Fruit fly (Drosophila melanogaster): ENCODE results near the gene CG9926.

dm6 chr3R:13914760-13915417, 36.0 kb downstream of the CG9926 start:
- no peak for TF ChIP-seq CG12605 (GFP tag; IDR thresholded peaks at IDR 0.05)
- TF ChIP-seq Ets98B (GFP tag; IDR thresholded peaks at IDR 0.05), result no peak
- TF ChIP-seq CG17806 (tag; optimal IDR thresholded peaks at IDR 0.05), result no peak
- no peak for TF ChIP-seq D1 (tag; optimal IDR thresholded peaks at IDR 0.05)
- no peak for TF ChIP-seq EcR (GFP tag; optimal IDR thresholded peaks at IDR 0.05)
- TF ChIP-seq CG15710 (tag; optimal IDR thresholded peaks at IDR 0.05), result no peak
- no peak for TF ChIP-seq CG14655 (GFP tag; optimal IDR thresholded peaks at IDR 0.05)
- TF ChIP-seq CG34367 (tag; optimal IDR thresholded peaks at IDR 0.05), result no peak
- no peak for TF ChIP-seq Pif1A (GFP tag; optimal IDR thresholded peaks at IDR 0.05)
- TF ChIP-seq rn (GFP tag; IDR thresholded peaks at IDR 0.05), result no peak
- no peak for TF ChIP-seq CG32121 (GFP tag; IDR thresholded peaks at IDR 0.05)
- no peak for TF ChIP-seq CG10348 (GFP tag; IDR thresholded peaks at IDR 0.05)
- TF ChIP-seq CG8301 (tag; optimal IDR thresholded peaks at IDR 0.05), result no peak
